Worm (Caenorhabditis elegans) whole organism, midembryonic: Measurements from ENCODE around the gene msrp-4.

Experiments
- T22C8.4 ChIP-seq: fragments of 200-800 bp; sonication (Bioruptor generic); IDR thresholded peaks from 2 replicates; pipeline ENCODE4 v1.3.6; 2022; ENCODE audit warnings: missing genetic modification characterization, missing compliant biosample characterization
- cog-1 ChIP-seq: sonication (generic microtip); optimal IDR thresholded peaks from 2 replicates; lab custom pipeline; 2016; ENCODE audit warnings: missing genetic modification characterization, missing compliant biosample characterization
- flt-1 ChIP-seq: fragments of 200-800 bp; sonication (Bioruptor generic); IDR thresholded peaks from 2 replicates; pipeline ENCODE4 v1.3.6; 2022; ENCODE audit warnings: missing genetic modification characterization, missing compliant biosample characterization
- klf-2 ChIP-seq: fragments of 200-800 bp; sonication (Bioruptor generic); conservative IDR thresholded peaks from 2 replicates; pipeline ENCODE4 v1.3.6; 2022; ENCODE audit warnings: missing genetic modification reagents, missing genetic modification characterization, missing compliant biosample characterization
- med-1 ChIP-seq: sonication (generic microtip); optimal IDR thresholded peaks from 2 replicates; lab custom pipeline; 2017; ENCODE audit warnings: missing genetic modification characterization, mild to moderate bottlenecking, missing compliant biosample characterization, antibody characterized with exemption, missing genetic modification reagents; ENCODE audit not compliant: insufficient read depth
- ref-1 ChIP-seq: fragments of 200-800 bp; sonication (Bioruptor generic); conservative IDR thresholded peaks from 2 replicates; pipeline ENCODE4 v1.3.6; 2022; ENCODE audit warnings: missing genetic modification reagents, missing genetic modification characterization, missing compliant biosample characterization
- tab-1 ChIP-seq: fragments of 200-800 bp; sonication (Bioruptor generic); IDR thresholded peaks from 2 replicates; pipeline ENCODE4 v1.3.6; 2022; ENCODE audit warnings: missing genetic modification characterization, missing compliant biosample characterization
- ztf-23 ChIP-seq: fragments of 200-800 bp; sonication (Bioruptor generic); IDR thresholded peaks from 2 replicates; pipeline ENCODE4 v1.3.6; 2022; ENCODE audit warnings: missing genetic modification reagents, missing genetic modification characterization, missing compliant biosample characterization
- ztf-29 ChIP-seq: fragments of 200-800 bp; sonication (Bioruptor generic); IDR thresholded peaks from 2 replicates; pipeline ENCODE4 v1.3.6; 2022; ENCODE audit warnings: missing genetic modification reagents, missing genetic modification characterization, missing compliant biosample characterization

DNA sequence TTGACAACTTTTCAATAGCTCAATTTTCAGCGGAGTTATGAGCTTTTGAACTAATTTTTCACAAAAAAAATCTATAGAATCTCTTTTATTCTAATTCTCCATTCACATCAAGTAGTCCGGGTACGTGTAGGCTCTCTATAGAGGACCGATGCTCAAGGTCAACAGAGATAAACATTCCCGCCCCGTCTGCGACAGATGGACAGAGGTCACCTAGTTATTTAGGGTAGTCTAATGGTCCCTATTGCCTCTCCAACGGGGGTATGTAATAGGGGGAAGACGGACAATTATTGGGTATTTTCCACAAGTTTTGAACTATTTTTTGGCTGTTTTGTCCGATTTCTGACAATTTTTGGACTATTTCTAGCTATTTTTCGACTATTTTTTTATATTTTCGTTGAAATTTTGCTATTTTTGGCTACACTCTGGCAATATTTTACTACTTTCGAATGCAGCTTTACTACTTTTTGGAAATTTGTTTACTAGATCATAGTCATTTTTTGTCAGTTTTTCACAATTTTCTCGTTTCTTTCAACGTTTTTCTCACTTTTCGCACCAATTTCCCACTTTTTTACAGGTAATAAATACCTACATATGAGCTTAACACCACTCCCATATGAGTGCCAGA lies 45.7 kb upstream of the msrp-4 start, which contains the start of gene fbxc-51:
- TF ChIP-seq cog-1 (tag; lab: Kevin White, UChicago) (no peak), klf-2 (GFP tag; lab: Robert Waterston, UW) (no peak), med-1 (GFP tag; lab: Kevin White, UChicago) (no peak), ref-1 (no peak), T22C8.4 (GFP tag; lab: Robert Waterston, UW) (no peak), ztf-23 (GFP tag; lab: Robert Waterston, UW) (no peak), ztf-29 (GFP tag; lab: Robert Waterston, UW) (no peak), tab-1 (GFP tag; lab: Robert Waterston, UW) (no peak), flt-1 (GFP tag; lab: Robert Waterston, UW) (no peak)
